Worm (Caenorhabditis elegans) whole organism, young adult: ENCODE measurements around the gene C07B5.2.

Source experiments
- B0336.3 ChIP-seq: fragments of 200-800 bp; sonication (Bioruptor generic); IDR thresholded peaks from 2 replicates; pipeline ENCODE4 v1.3.6; 2022; ENCODE audit warnings: missing genetic modification characterization, missing compliant biosample characterization
- D2030.7 ChIP-seq: fragments of 200-800 bp; sonication (Bioruptor generic); IDR thresholded peaks from 2 replicates; pipeline ENCODE4 v1.3.6; 2022; ENCODE audit warnings: missing genetic modification reagents, missing genetic modification characterization, missing compliant biosample characterization
- F23B12.7 ChIP-seq: sonication (generic microtip); optimal IDR thresholded peaks from 2 replicates; lab custom pipeline; 2017; ENCODE audit warnings: missing genetic modification characterization, mild to moderate bottlenecking, missing compliant biosample characterization, antibody characterized with exemption, moderate library complexity; ENCODE audit not compliant: insufficient read depth
- F37B4.10 ChIP-seq: fragments of 200-800 bp; sonication (Bioruptor generic); IDR thresholded peaks from 2 replicates; pipeline ENCODE4 v1.3.6; 2022; ENCODE audit warnings: missing genetic modification characterization, missing compliant biosample characterization
- T07F8.4 ChIP-seq: sonication (generic microtip); optimal IDR thresholded peaks from 2 replicates; lab custom pipeline; 2016; ENCODE audit warnings: mild to moderate bottlenecking, missing genetic modification characterization, moderate library complexity, missing compliant biosample characterization
- T26A5.8 ChIP-seq: sonication (generic microtip); optimal IDR thresholded peaks from 2 replicates; lab custom pipeline; 2016; ENCODE audit warnings: missing genetic modification characterization, missing compliant biosample characterization
- Y53F4B.3 ChIP-seq: fragments of 200-800 bp; sonication (Bioruptor generic); IDR thresholded peaks from 2 replicates; pipeline ENCODE4 v1.3.6; 2022; ENCODE audit warnings: missing genetic modification reagents, missing genetic modification characterization, missing compliant biosample characterization
- Y53G8AR.9 ChIP-seq: fragments of 200-800 bp; sonication (Bioruptor generic); conservative IDR thresholded peaks from 2 replicates; pipeline ENCODE4 v1.3.6; 2022; ENCODE audit warnings: missing genetic modification reagents, missing genetic modification characterization, missing compliant biosample characterization
- akir-1 ChIP-seq: fragments of 200-800 bp; sonication (Bioruptor generic); optimal IDR thresholded peaks from 2 replicates; lab custom pipeline; 2018; ENCODE audit warnings: mild to moderate bottlenecking, missing genetic modification characterization, moderate library complexity, missing compliant biosample characterization
- ama-1 ChIP-seq, 3 experiments: fragments of 150-350 bp in 1 of 3; sonication (generic microtip) in 2 of 3; optimal IDR thresholded peaks; 2 replicates each; lab custom pipeline; 2014 to 2018; ENCODE audit warnings: missing biosample characterization in 2 of 3, missing genetic modification characterization in 2 of 3, missing genetic modification reagents in 2 of 3
- aptf-3 ChIP-seq: fragments of 200-800 bp; sonication (Bioruptor generic); IDR thresholded peaks from 2 replicates; pipeline ENCODE4 v1.3.6; 2022; ENCODE audit warnings: missing genetic modification characterization, missing compliant biosample characterization
- atf-7 ChIP-seq: sonication (generic microtip); optimal IDR thresholded peaks from 2 replicates; lab custom pipeline; 2017; ENCODE audit warnings: mild to moderate bottlenecking, missing genetic modification characterization, missing compliant biosample characterization
- attf-6 ChIP-seq: fragments of 200-800 bp; sonication (Bioruptor generic); IDR thresholded peaks from 2 replicates; pipeline ENCODE4 v1.3.6; 2022; ENCODE audit warnings: missing genetic modification reagents, missing genetic modification characterization, missing compliant biosample characterization
- bed-1 ChIP-seq: fragments of 200-800 bp; sonication (Bioruptor generic); IDR thresholded peaks from 2 replicates; pipeline ENCODE4 v1.3.6; 2022; ENCODE audit warnings: missing genetic modification reagents, missing genetic modification characterization, missing compliant biosample characterization
- bed-2 ChIP-seq: fragments of 200-800 bp; sonication (Bioruptor generic); IDR thresholded peaks from 2 replicates; pipeline ENCODE4 v1.3.6; 2022; ENCODE audit warnings: missing genetic modification reagents, missing genetic modification characterization, missing compliant biosample characterization
- cebp-1 ChIP-seq, 2 experiments: fragments of 200-800 bp in 1 of 2; sonication (Bioruptor generic) in 1 of 2; sonication (generic microtip) in 1 of 2; IDR thresholded peaks in 1 of 2; optimal IDR thresholded peaks in 1 of 2; 2 replicates each; pipeline versions ENCODE4 v1.3.6 to Lab custom; 2017 to 2022; ENCODE audit warnings: missing compliant biosample characterization in 2 of 2, missing genetic modification characterization in 2 of 2, mild to moderate bottlenecking in 1 of 2, missing genetic modification reagents in 1 of 2, moderate library complexity in 1 of 2
- ceh-79 ChIP-seq: sonication (generic microtip); optimal IDR thresholded peaks from 2 replicates; lab custom pipeline; 2017; ENCODE audit warnings: mild to moderate bottlenecking, missing genetic modification characterization, missing compliant biosample characterization
- dpl-1 ChIP-seq: fragments of 150-350 bp; optimal IDR thresholded peaks from 2 replicates; lab custom pipeline; 2014; ENCODE audit warnings: missing biosample characterization, missing genetic modification reagents, missing genetic modification characterization
- ekl-4 ChIP-seq: fragments of 200-800 bp; sonication (Bioruptor generic); IDR thresholded peaks from 2 replicates; pipeline ENCODE4 v1.3.6; 2022; ENCODE audit warnings: missing genetic modification reagents, missing genetic modification characterization, missing compliant biosample characterization
- him-1 ChIP-seq: sonication (generic microtip); optimal IDR thresholded peaks from 2 replicates; lab custom pipeline; 2016; ENCODE audit warnings: missing genotype, missing genetic modification reagents, missing genetic modification characterization, missing compliant biosample characterization
- hlh-12 ChIP-seq: sonication (generic microtip); optimal IDR thresholded peaks from 2 replicates; lab custom pipeline; 2016; ENCODE audit warnings: missing genetic modification characterization, missing compliant biosample characterization
- hmg-20 ChIP-seq: fragments of 200-800 bp; sonication (Bioruptor generic); IDR thresholded peaks from 2 replicates; pipeline ENCODE4 v1.3.6; 2022; ENCODE audit warnings: missing genetic modification reagents, missing genetic modification characterization, missing compliant biosample characterization
- hrde-1 ChIP-seq: sonication (generic microtip); optimal IDR thresholded peaks from 2 replicates; lab custom pipeline; 2016; ENCODE audit warnings: missing genetic modification characterization, mild to moderate bottlenecking, missing compliant biosample characterization, moderate library complexity, missing genotype, missing genetic modification reagents, borderline replicate concordance
- hsf-1 ChIP-seq: fragments of 200-800 bp; sonication (Bioruptor generic); IDR thresholded peaks from 2 replicates; pipeline ENCODE4 v1.3.6; 2022; ENCODE audit warnings: missing genetic modification reagents, missing genetic modification characterization, missing compliant biosample characterization
- let-526 ChIP-seq: fragments of 200-800 bp; sonication (Bioruptor generic); IDR thresholded peaks from 2 replicates; pipeline ENCODE4 v1.3.6; 2022; ENCODE audit warnings: missing genetic modification reagents, missing genetic modification characterization, missing compliant biosample characterization
- lir-1 ChIP-seq: fragments of 200-800 bp; sonication (Bioruptor generic); conservative IDR thresholded peaks from 2 replicates; pipeline ENCODE4 v1.3.6; 2022; ENCODE audit warnings: missing genetic modification reagents, missing genetic modification characterization, missing compliant biosample characterization
- lsl-1 ChIP-seq: fragments of 200-800 bp; sonication (Bioruptor generic); optimal IDR thresholded peaks from 2 replicates; lab custom pipeline; 2018; ENCODE audit warnings: mild to moderate bottlenecking, missing genetic modification characterization, moderate library complexity, missing compliant biosample characterization
- madf-3 ChIP-seq: fragments of 200-800 bp; sonication (Bioruptor generic); IDR thresholded peaks from 2 replicates; pipeline ENCODE4 v1.3.6; 2022; ENCODE audit warnings: missing genetic modification reagents, missing genetic modification characterization, missing compliant biosample characterization
- mes-4 ChIP-seq: sonication (generic microtip); optimal IDR thresholded peaks from 2 replicates; lab custom pipeline; 2016; ENCODE audit warnings: missing genotype, missing genetic modification characterization, missing compliant biosample characterization
- nfya-1 ChIP-seq: sonication (generic microtip); optimal IDR thresholded peaks from 2 replicates; lab custom pipeline; 2017; ENCODE audit warnings: antibody characterized with exemption, missing compliant biosample characterization, missing genetic modification characterization, borderline replicate concordance; ENCODE audit not compliant: insufficient read depth
- nfyb-1 ChIP-seq: fragments of 200-800 bp; sonication (Bioruptor generic); IDR thresholded peaks from 2 replicates; pipeline ENCODE4 v1.3.6; 2022; ENCODE audit warnings: missing genetic modification reagents, missing genetic modification characterization, missing compliant biosample characterization
- nhr-120 ChIP-seq: fragments of 200-800 bp; sonication (Bioruptor generic); IDR thresholded peaks from 2 replicates; pipeline ENCODE4 v1.3.6; 2022; ENCODE audit warnings: missing genetic modification characterization, missing compliant biosample characterization
- nhr-27 ChIP-seq: fragments of 200-800 bp; sonication (Bioruptor generic); optimal IDR thresholded peaks from 2 replicates; lab custom pipeline; 2018; ENCODE audit warnings: mild to moderate bottlenecking, missing genetic modification characterization, moderate library complexity, missing compliant biosample characterization
- nhr-80 ChIP-seq: sonication (generic microtip); optimal IDR thresholded peaks from 2 replicates; lab custom pipeline; 2016; ENCODE audit warnings: missing genetic modification characterization, missing compliant biosample characterization
- nhr-90 ChIP-seq: sonication (generic microtip); optimal IDR thresholded peaks from 2 replicates; lab custom pipeline; 2016; ENCODE audit warnings: missing genotype, mild to moderate bottlenecking, missing genetic modification characterization, missing compliant biosample characterization
- pha-4 ChIP-seq: fragments of 150-350 bp; sonication (generic microtip); optimal IDR thresholded peaks from 2 replicates; lab custom pipeline; 2014; ENCODE audit warnings: missing biosample characterization, missing genetic modification reagents, missing genetic modification characterization
- rec-8 ChIP-seq, 2 experiments: sonication (generic microtip); optimal IDR thresholded peaks; 2 replicates each; lab custom pipeline; 2016; ENCODE audit warnings: mild to moderate bottlenecking in 2 of 2, missing genetic modification characterization in 2 of 2, missing genetic modification reagents in 2 of 2, missing genotype in 2 of 2, missing biosample characterization in 1 of 2, missing compliant biosample characterization in 1 of 2, moderate library complexity in 1 of 2
- rpc-1 ChIP-seq, 2 experiments: fragments of 150-350 bp in 1 of 2; sonication (generic microtip) in 1 of 2; optimal IDR thresholded peaks; 2 replicates each; lab custom pipeline; 2014 to 2018; ENCODE audit warnings: missing biosample characterization in 1 of 2, missing genetic modification characterization in 1 of 2, missing genetic modification reagents in 1 of 2, missing genotype in 1 of 2
- snpc-3.4 ChIP-seq: sonication (generic microtip); optimal IDR thresholded peaks from 2 replicates; lab custom pipeline; 2017; ENCODE audit warnings: missing genetic modification characterization, mild to moderate bottlenecking, missing compliant biosample characterization, antibody characterized with exemption, moderate library complexity, missing genotype, missing genetic modification reagents
- tlf-1 ChIP-seq: fragments of 200-800 bp; sonication (Bioruptor generic); optimal IDR thresholded peaks from 2 replicates; lab custom pipeline; 2018; ENCODE audit warnings: mild to moderate bottlenecking, missing genetic modification characterization, missing compliant biosample characterization
- unc-130 ChIP-seq: sonication (generic microtip); optimal IDR thresholded peaks from 2 replicates; lab custom pipeline; 2016; ENCODE audit warnings: missing genetic modification reagents, missing genetic modification characterization, missing compliant biosample characterization
- xnd-1 ChIP-seq: sonication (generic microtip); optimal IDR thresholded peaks from 2 replicates; lab custom pipeline; 2016; ENCODE audit warnings: missing genotype, missing genetic modification reagents, missing genetic modification characterization, missing compliant biosample characterization
- zfh-2 ChIP-seq: fragments of 200-800 bp; sonication (Bioruptor generic); conservative IDR thresholded peaks from 2 replicates; pipeline ENCODE4 v1.3.6; 2022; ENCODE audit warnings: missing genetic modification reagents, missing genetic modification characterization, missing compliant biosample characterization
- ztf-18 ChIP-seq: sonication (generic microtip); optimal IDR thresholded peaks from 2 replicates; lab custom pipeline; 2016; ENCODE audit warnings: missing genotype, mild to moderate bottlenecking, missing genetic modification characterization, missing compliant biosample characterization
- ztf-22 ChIP-seq: fragments of 200-800 bp; sonication (Bioruptor generic); optimal IDR thresholded peaks from 2 replicates; lab custom pipeline; 2018; ENCODE audit warnings: mild to moderate bottlenecking, missing genetic modification characterization, moderate library complexity, missing compliant biosample characterization
- ztf-25 ChIP-seq: fragments of 200-800 bp; sonication (Bioruptor generic); IDR thresholded peaks from 2 replicates; pipeline ENCODE4 v1.3.6; 2022; ENCODE audit warnings: missing genetic modification reagents, missing genetic modification characterization, missing compliant biosample characterization
- ztf-3 ChIP-seq: fragments of 200-800 bp; sonication (Bioruptor generic); optimal IDR thresholded peaks from 2 replicates; lab custom pipeline; 2018; ENCODE audit warnings: mild to moderate bottlenecking, missing genetic modification characterization, missing compliant biosample characterization

The C07B5.2 gene

ce11 chrX:9560931-9561330 is 43.9 kb upstream of the C07B5.2 start (continued):
- no peak for TF ChIP-seq F23B12.7
- TF ChIP-seq bed-2 (GFP tag; lab: Robert Waterston, UW), result no peak
- TF ChIP-seq T26A5.8 (tag; lab: Kevin White, UChicago), result no peak
- no peak for TF ChIP-seq akir-1 (GFP tag; lab: Kevin White, UChicago)
- TF ChIP-seq zfh-2 (GFP tag; lab: Robert Waterston, UW), result no peak
- TF ChIP-seq nhr-120 (GFP tag; lab: Robert Waterston, UW), result no peak
- TF ChIP-seq lsl-1, result no peak
- TF ChIP-seq hrde-1 (tag; lab: Kevin White, UChicago), result no peak
- TF ChIP-seq ztf-18 (tag; lab: Kevin White, UChicago), result peak; percentile 40
- no peak for TF ChIP-seq pha-4 (tag; lab: Kevin White, UChicago)
- 0 out of 2 replicates have a peak, but pooled peaks have one; percentile 35 for TF ChIP-seq hsf-1
- TF ChIP-seq mes-4 (tag; lab: Kevin White, UChicago), result no peak
- TF ChIP-seq ztf-25 (GFP tag; lab: Robert Waterston, UW), result peak; percentile 74; the same call in 1 of the 2 replicates
- peak; percentile 82 for TF ChIP-seq rpc-1 (optimal IDR thresholded peaks at IDR 0.05; lab: Kevin White, UChicago)
- TF ChIP-seq rpc-1 (tag; optimal IDR thresholded peaks at IDR 0.05; lab: Kevin White, UChicago), result peak; percentile 92
- 0 out of 2 replicates have a peak, but pooled peaks have one; percentile 45 for TF ChIP-seq B0336.3 (GFP tag; lab: Robert Waterston, UW)
- no peak for TF ChIP-seq snpc-3.4 (tag; lab: Kevin White, UChicago)
- TF ChIP-seq ztf-3 (GFP tag; lab: Kevin White, UChicago), result no peak
- TF ChIP-seq Y53F4B.3 (GFP tag; lab: Robert Waterston, UW), result no peak
- no peak for TF ChIP-seq nfya-1 (tag; lab: Kevin White, UChicago)
- 0 out of 2 replicates have a peak, but pooled peaks have one; percentile 58 for TF ChIP-seq aptf-3 (GFP tag; lab: Robert Waterston, UW)
- no peak for TF ChIP-seq xnd-1
- no peak for TF ChIP-seq ztf-22 (GFP tag; lab: Kevin White, UChicago)
- no peak for TF ChIP-seq lir-1
- TF ChIP-seq cebp-1 (GFP tag; IDR thresholded peaks at IDR 0.05; lab: Robert Waterston, UW), result no peak
- TF ChIP-seq cebp-1 (tag; optimal IDR thresholded peaks at IDR 0.05; lab: Kevin White, UChicago), result peak; percentile 54
- TF ChIP-seq attf-6 (GFP tag; lab: Robert Waterston, UW), result no peak
- no peak; the same call in 1 of the 2 replicates for TF ChIP-seq nfyb-1
- no peak for TF ChIP-seq dpl-1 (GFP tag; lab: Kevin White, UChicago)
- peak; percentile 34 for TF ChIP-seq nhr-80 (tag; lab: Kevin White, UChicago)
- no peak for TF ChIP-seq rec-8 (tag; optimal IDR thresholded peaks at IDR 0.05; lab: Kevin White, UChicago)
- TF ChIP-seq nhr-27 (tag; lab: Kevin White, UChicago), result no peak
- TF ChIP-seq F37B4.10, result no peak
- TF ChIP-seq D2030.7 (GFP tag; lab: Robert Waterston, UW), result peak; percentile 57
- no peak for TF ChIP-seq tlf-1 (GFP tag; lab: Kevin White, UChicago)
- TF ChIP-seq Y53G8AR.9 (GFP tag; lab: Robert Waterston, UW), result 0 out of 2 replicates have a peak, but pooled peaks have one; percentile 49
- peak; percentile 73 for TF ChIP-seq him-1 (tag; lab: Kevin White, UChicago)
- TF ChIP-seq hlh-12 (tag; lab: Kevin White, UChicago), result no peak
- TF ChIP-seq ekl-4, result no peak
- no peak for TF ChIP-seq ceh-79 (tag; lab: Kevin White, UChicago)
- no peak for TF ChIP-seq unc-130 (GFP tag; lab: Kevin White, UChicago)
- TF ChIP-seq let-526, result no peak
- peak; percentile 60; the same call in 1 of the 2 replicates for TF ChIP-seq madf-3 (GFP tag; lab: Robert Waterston, UW)
- TF ChIP-seq bed-1 (GFP tag; lab: Robert Waterston, UW), result no peak
- no peak for TF ChIP-seq T07F8.4
- peak; percentile 40 for TF ChIP-seq nhr-90 (tag; lab: Kevin White, UChicago)
- TF ChIP-seq hmg-20 (GFP tag; lab: Robert Waterston, UW), result peak; percentile 77
- TF ChIP-seq atf-7 (tag; lab: Kevin White, UChicago), result no peak
- no peak for TF ChIP-seq ama-1 (optimal IDR thresholded peaks at IDR 0.05; lab: Kevin White, UChicago)
- TF ChIP-seq ama-1 (GFP tag; optimal IDR thresholded peaks at IDR 0.05; lab: Kevin White, UChicago), result peak in 1 of 2 experiments; percentile 40
